Fruit fly (Drosophila melanogaster) whole organism, embryonic: Measurements from ENCODE around the gene fkh.

ENCODE experiments used
- Ada2b ChIP-seq: fragments of 200-800 bp; sonication (Bioruptor generic); IDR thresholded peaks from 2 replicates; pipeline ENCODE4 v1.3.6; 2022; ENCODE audit warnings: missing biosample characterization, missing genetic modification characterization
- BEAF-32 ChIP-seq: fragments of 200-800 bp; sonication (Bioruptor generic); optimal IDR thresholded peaks from 3 replicates; lab custom pipeline; 2017; ENCODE audit warnings: missing biosample characterization, missing genetic modification characterization, mild to moderate bottlenecking, moderate library complexity, missing genetic modification reagents
- BtbVII ChIP-seq: fragments of 200-800 bp; sonication (Bioruptor generic); optimal IDR thresholded peaks from 3 replicates; lab custom pipeline; 2017; ENCODE audit warnings: missing biosample characterization, mild to moderate bottlenecking, missing genetic modification characterization
- CG10147 ChIP-seq: fragments of 200-800 bp; sonication (Bioruptor generic); optimal IDR thresholded peaks from 2 replicates; lab custom pipeline; 2019; ENCODE audit warnings: missing biosample characterization, mild to moderate bottlenecking, missing genetic modification characterization, moderate library complexity
- CG10654 ChIP-seq: fragments of 200-800 bp; sonication (Bioruptor generic); optimal IDR thresholded peaks from 2 replicates; lab custom pipeline; 2016; ENCODE audit warnings: missing biosample characterization, missing genetic modification characterization
- CG11456 ChIP-seq: fragments of 200-800 bp; sonication (Bioruptor generic); IDR thresholded peaks from 3 replicates; pipeline ENCODE4 v1.3.6; 2022; ENCODE audit warnings: missing biosample characterization, missing genetic modification characterization
- CG16779 ChIP-seq: fragments of 200-800 bp; sonication (Bioruptor generic); IDR thresholded peaks from 2 replicates; pipeline ENCODE4 v1.3.6; 2022; ENCODE audit warnings: missing biosample characterization, missing genetic modification characterization
- CG16863 ChIP-seq: fragments of 200-800 bp; sonication (Bioruptor generic); optimal IDR thresholded peaks from 3 replicates; lab custom pipeline; 2016; ENCODE audit warnings: missing biosample characterization, missing genetic modification characterization
- CG31365 ChIP-seq: fragments of 200-800 bp; sonication (Bioruptor generic); optimal IDR thresholded peaks from 2 replicates; lab custom pipeline; 2018; ENCODE audit warnings: missing biosample characterization, mild to moderate bottlenecking, missing genetic modification characterization
- CG4730 ChIP-seq: fragments of 200-800 bp; sonication (Bioruptor generic); IDR thresholded peaks from 2 replicates; pipeline ENCODE4 v1.3.6; 2022; ENCODE audit warnings: missing biosample characterization, missing genetic modification characterization
- CG6175 ChIP-seq: fragments of 200-800 bp; sonication (Bioruptor generic); IDR thresholded peaks from 3 replicates; pipeline ENCODE4 v1.3.6; 2022; ENCODE audit warnings: missing biosample characterization, missing genetic modification characterization
- CG6254 ChIP-seq: fragments of 200-800 bp; sonication (Bioruptor generic); optimal IDR thresholded peaks from 3 replicates; lab custom pipeline; 2017; ENCODE audit warnings: mild to moderate bottlenecking, missing biosample characterization, missing genetic modification reagents, missing genetic modification characterization
- CG6689 ChIP-seq: fragments of 200-800 bp; sonication (Bioruptor generic); IDR thresholded peaks from 2 replicates; pipeline ENCODE4 v1.3.6; 2022; ENCODE audit warnings: missing biosample characterization, missing genetic modification characterization
- CG6813 ChIP-seq: fragments of 200-800 bp; sonication (Bioruptor generic); optimal IDR thresholded peaks from 2 replicates; lab custom pipeline; 2017; ENCODE audit warnings: missing biosample characterization, missing genetic modification characterization, mild to moderate bottlenecking, moderate library complexity, missing genetic modification reagents
- CG7745 ChIP-seq: fragments of 200-800 bp; sonication (Bioruptor generic); optimal IDR thresholded peaks from 2 replicates; lab custom pipeline; 2018; ENCODE audit warnings: missing biosample characterization, mild to moderate bottlenecking, missing genetic modification characterization, moderate library complexity
- CG8478 ChIP-seq: fragments of >200 bp; optimal IDR thresholded peaks from 2 replicates; lab custom pipeline; 2018
- CG9437 ChIP-seq: fragments of 200-800 bp; sonication (Bioruptor generic); optimal IDR thresholded peaks from 2 replicates; lab custom pipeline; 2018; ENCODE audit warnings: missing biosample characterization, mild to moderate bottlenecking, missing genetic modification characterization
- Doc3 ChIP-seq: fragments of 200-800 bp; sonication (Bioruptor generic); IDR thresholded peaks from 3 replicates; pipeline ENCODE4 v1.3.6; 2022; ENCODE audit warnings: missing biosample characterization, missing genetic modification characterization; ENCODE audit not compliant: partially characterized antibody
- Dp ChIP-seq: fragments of 200-800 bp; sonication (Bioruptor generic); optimal IDR thresholded peaks from 2 replicates; lab custom pipeline; 2018; ENCODE audit warnings: missing biosample characterization, mild to moderate bottlenecking, missing genetic modification characterization, moderate library complexity
- Ets65A ChIP-seq: fragments of 200-800 bp; sonication (Bioruptor generic); peaks from one replicate; lab custom pipeline; 2016; ENCODE audit warnings: missing biosample characterization, missing genetic modification characterization
- Gsc ChIP-seq: fragments of 200-800 bp; sonication (Bioruptor generic); IDR thresholded peaks from 2 replicates; pipeline ENCODE4 v1.3.6; 2022; ENCODE audit warnings: missing biosample characterization, missing genetic modification characterization
- H2.0 ChIP-seq: fragments of 200-800 bp; sonication (Bioruptor generic); IDR thresholded peaks from 2 replicates; pipeline ENCODE4 v1.3.6; 2022; ENCODE audit warnings: missing biosample characterization, missing genetic modification characterization
- NK7.1 ChIP-seq: fragments of 200-800 bp; sonication (Bioruptor generic); optimal IDR thresholded peaks from 3 replicates; lab custom pipeline; 2016; ENCODE audit warnings: missing biosample characterization, missing genetic modification characterization
- PHDP ChIP-seq: fragments of 200-800 bp; sonication (Bioruptor generic); optimal IDR thresholded peaks from 3 replicates; lab custom pipeline; 2018; ENCODE audit warnings: missing biosample characterization, mild to moderate bottlenecking, missing genetic modification characterization, moderate library complexity
- Tbp ChIP-seq: fragments of >200 bp; optimal IDR thresholded peaks from 2 replicates; lab custom pipeline; 2018; ENCODE audit warnings: missing biosample characterization, missing genetic modification characterization
- al ChIP-seq: fragments of 200-800 bp; sonication (Bioruptor generic); IDR thresholded peaks from 2 replicates; pipeline ENCODE4 v1.3.6; 2022; ENCODE audit warnings: missing biosample characterization, missing genetic modification characterization
- az2 ChIP-seq: fragments of 200-800 bp; sonication (Bioruptor generic); optimal IDR thresholded peaks from 3 replicates; lab custom pipeline; 2016; ENCODE audit warnings: missing biosample characterization, missing genetic modification characterization
- bbx ChIP-seq: fragments of 200-800 bp; sonication (Bioruptor generic); IDR thresholded peaks from 2 replicates; pipeline ENCODE4 v1.3.6; 2022; ENCODE audit warnings: missing biosample characterization, missing genetic modification characterization; ENCODE audit not compliant: partially characterized antibody
- cg ChIP-seq: fragments of 200-800 bp; sonication (Bioruptor generic); optimal IDR thresholded peaks from 3 replicates; lab custom pipeline; 2019; ENCODE audit warnings: missing biosample characterization, mild to moderate bottlenecking, missing genetic modification characterization, moderate library complexity
- esg ChIP-seq: fragments of 200-800 bp; sonication (Bioruptor generic); conservative IDR thresholded peaks from 2 replicates; pipeline ENCODE4 v1.3.6; 2022; ENCODE audit warnings: missing biosample characterization, missing genetic modification characterization
- gcm ChIP-seq: fragments of 200-800 bp; sonication (Bioruptor generic); optimal IDR thresholded peaks from 2 replicates; lab custom pipeline; 2019; ENCODE audit warnings: missing biosample characterization, mild to moderate bottlenecking, missing genetic modification characterization, moderate library complexity
- jing ChIP-seq: fragments of 200-800 bp; sonication (Bioruptor generic); optimal IDR thresholded peaks from 2 replicates; lab custom pipeline; 2018; ENCODE audit warnings: missing biosample characterization, mild to moderate bottlenecking, missing genetic modification characterization
- ken ChIP-seq: fragments of 200-800 bp; sonication (Bioruptor generic); IDR thresholded peaks from 3 replicates; pipeline ENCODE4 v1.3.6; 2022; ENCODE audit warnings: missing biosample characterization, missing genetic modification characterization
- knrl ChIP-seq: fragments of 200-800 bp; sonication (Bioruptor generic); IDR thresholded peaks from 3 replicates; pipeline ENCODE4 v1.3.6; 2022; ENCODE audit warnings: missing biosample characterization, missing genetic modification characterization; ENCODE audit not compliant: partially characterized antibody
- lbe ChIP-seq: fragments of 200-800 bp; sonication (Bioruptor generic); optimal IDR thresholded peaks from 2 replicates; lab custom pipeline; 2016; ENCODE audit warnings: missing biosample characterization, mild to moderate bottlenecking, missing genetic modification characterization
- mirr ChIP-seq: fragments of 200-800 bp; sonication (Bioruptor generic); optimal IDR thresholded peaks from 3 replicates; lab custom pipeline; 2018; ENCODE audit warnings: missing biosample characterization, mild to moderate bottlenecking, missing genetic modification characterization
- pzg ChIP-seq: fragments of 200-800 bp; sonication (Bioruptor generic); optimal IDR thresholded peaks from 3 replicates; lab custom pipeline; 2018; ENCODE audit warnings: missing biosample characterization, mild to moderate bottlenecking, missing genetic modification characterization, moderate library complexity
- scrt ChIP-seq: fragments of 200-800 bp; sonication (Bioruptor generic); optimal IDR thresholded peaks from 2 replicates; lab custom pipeline; 2018; ENCODE audit warnings: missing biosample characterization, mild to moderate bottlenecking, missing genetic modification characterization, moderate library complexity
- twi ChIP-seq: fragments of 200-800 bp; optimal IDR thresholded peaks from 2 replicates; lab custom pipeline; 2019; ENCODE audit warnings: missing biosample characterization, mild to moderate bottlenecking, missing genetic modification characterization, moderate library complexity

fkh gene

dm6 chr3R:28540274-28541177 is 44.5 kb downstream of the fkh start, which contains the start of gene Ppn:
Gene Ppn (minus strand): TSS chr3R:28540324.
- no peak for TF ChIP-seq CG16863 (GFP tag; lab: Kevin White, UChicago)
- TF ChIP-seq Gsc (GFP tag; lab: Robert Waterston, UW): no peak
- no peak for TF ChIP-seq H2.0 (GFP tag; lab: Robert Waterston, UW)
- no peak for TF ChIP-seq gcm (GFP tag; lab: Kevin White, UChicago)
- TF ChIP-seq CG4730 (GFP tag; lab: Robert Waterston, UW): no peak
- no peak for TF ChIP-seq esg (GFP tag; lab: Robert Waterston, UW)
- no peak for TF ChIP-seq NK7.1
- no peak for TF ChIP-seq cg (GFP tag; lab: Kevin White, UChicago)
- 0 out of 3 replicates have a peak, but pooled peaks have one; percentile 3 for TF ChIP-seq CG6175 (GFP tag; lab: Robert Waterston, UW)
- no peak for TF ChIP-seq scrt
- TF ChIP-seq Doc3 (GFP tag; lab: Robert Waterston, UW): no peak
- TF ChIP-seq CG16779: 0 out of 2 replicates have a peak, but pooled peaks have one; percentile 20
- TF ChIP-seq al (GFP tag; lab: Robert Waterston, UW): no peak
- no peak for TF ChIP-seq pzg (GFP tag; lab: Kevin White, UChicago)
- TF ChIP-seq mirr (GFP tag; lab: Kevin White, UChicago): no peak
- TF ChIP-seq BtbVII (GFP tag; lab: Kevin White, UChicago): no peak
- TF ChIP-seq Dp (GFP tag; lab: Kevin White, UChicago): no peak
- no peak for TF ChIP-seq BEAF-32 (GFP tag; lab: Kevin White, UChicago)
- TF ChIP-seq CG10654 (GFP tag; lab: Kevin White, UChicago): no peak
- TF ChIP-seq Tbp: no peak
- no peak for TF ChIP-seq Ada2b (GFP tag; lab: Robert Waterston, UW)
- TF ChIP-seq ken (GFP tag; lab: Robert Waterston, UW): 0 out of 3 replicates have a peak, but pooled peaks have one; percentile 9
- TF ChIP-seq CG7745 (tag; lab: Kevin White, UChicago): no peak
- no peak for TF ChIP-seq CG6254 (GFP tag; lab: Kevin White, UChicago)
- no peak for TF ChIP-seq CG11456 (GFP tag; lab: Robert Waterston, UW)
- no peak for TF ChIP-seq CG6689
- TF ChIP-seq CG9437 (GFP tag; lab: Kevin White, UChicago): no peak
- peak; percentile 13 for TF ChIP-seq CG8478 (lab: Kevin White, UChicago)
- TF ChIP-seq CG6813 (GFP tag; lab: Kevin White, UChicago): no peak
- no peak for TF ChIP-seq CG10147
- no peak for TF ChIP-seq CG31365 (tag; lab: Kevin White, UChicago)
- TF ChIP-seq az2 (GFP tag; lab: Kevin White, UChicago): no peak
- TF ChIP-seq Ets65A (GFP tag; lab: Kevin White, UChicago): peak; percentile 73
- TF ChIP-seq twi: peak; percentile 98
- TF ChIP-seq bbx (GFP tag; lab: Robert Waterston, UW): no peak
- TF ChIP-seq jing (GFP tag; lab: Kevin White, UChicago): no peak

- TF ChIP-seq lbe: peak; percentile 6
- no peak for TF ChIP-seq PHDP (tag; lab: Kevin White, UChicago)
- no peak for TF ChIP-seq knrl (GFP tag; lab: Robert Waterston, UW)
- TF ChIP-seq CG16779: no peak
- no peak for TF ChIP-seq bbx (GFP tag; lab: Robert Waterston, UW)
Observed at dm6 chr3R:28536794-28537193, 48.3 kb downstream of the fkh start.
